Worm (Caenorhabditis elegans) whole organism, late embryonic: ENCODE results near the gene gtf-2H5.

Experiments used
- ceh-30 ChIP-seq: fragments of 150-350 bp; optimal IDR thresholded peaks from 2 replicates; lab custom pipeline; 2014; ENCODE audit warnings: missing biosample characterization, missing genetic modification characterization
- ceh-34 ChIP-seq: sonication (generic microtip); optimal IDR thresholded peaks from 2 replicates; lab custom pipeline; 2016; ENCODE audit warnings: mild to moderate bottlenecking, missing genetic modification characterization, missing compliant biosample characterization
- ceh-45 ChIP-seq: fragments of 200-800 bp; sonication (Bioruptor generic); IDR thresholded peaks from 2 replicates; pipeline ENCODE4 v1.3.6; 2022; ENCODE audit warnings: missing genetic modification reagents, missing genetic modification characterization, missing compliant biosample characterization
- elt-2 ChIP-seq: sonication (generic microtip); optimal IDR thresholded peaks from 2 replicates; lab custom pipeline; 2016; ENCODE audit warnings: missing genetic modification reagents, missing genetic modification characterization, missing compliant biosample characterization
- hlh-30 ChIP-seq: sonication (generic microtip); optimal IDR thresholded peaks from 2 replicates; lab custom pipeline; 2017; ENCODE audit warnings: antibody characterized with exemption, missing genetic modification characterization, missing compliant biosample characterization; ENCODE audit not compliant: insufficient read depth
- mec-3 ChIP-seq: sonication (generic microtip); optimal IDR thresholded peaks from 2 replicates; lab custom pipeline; 2016; ENCODE audit warnings: borderline replicate concordance, missing genetic modification characterization, missing compliant biosample characterization
- nhr-11 ChIP-seq: fragments of 150-350 bp; optimal IDR thresholded peaks from 2 replicates; lab custom pipeline; 2014; ENCODE audit warnings: missing biosample characterization, missing genetic modification characterization
- pag-3 ChIP-seq: sonication (generic microtip); optimal IDR thresholded peaks from 2 replicates; lab custom pipeline; 2016; ENCODE audit warnings: missing compliant biosample characterization, missing genetic modification characterization, borderline replicate concordance
- pqm-1 ChIP-seq: sonication (generic microtip); optimal IDR thresholded peaks from 2 replicates; lab custom pipeline; 2016; ENCODE audit warnings: missing genetic modification characterization, missing compliant biosample characterization
- sox-2 ChIP-seq: fragments of 200-800 bp; sonication (Bioruptor generic); IDR thresholded peaks from 2 replicates; pipeline ENCODE4 v1.3.6; 2022; ENCODE audit warnings: missing genetic modification reagents, missing genetic modification characterization, missing compliant biosample characterization
- tbx-2 ChIP-seq: sonication (generic microtip); optimal IDR thresholded peaks from 2 replicates; lab custom pipeline; 2016; ENCODE audit warnings: missing genetic modification characterization, missing compliant biosample characterization
- tbx-7 ChIP-seq: sonication (generic microtip); optimal IDR thresholded peaks from 2 replicates; lab custom pipeline; 2016; ENCODE audit warnings: missing genotype, missing genetic modification characterization, missing compliant biosample characterization
- unc-55 ChIP-seq: sonication (generic microtip); optimal IDR thresholded peaks from 2 replicates; lab custom pipeline; 2017; ENCODE audit warnings: missing biosample characterization, missing genetic modification reagents, missing genetic modification characterization

- TF ChIP-seq ceh-30 (tag; lab: Kevin White, UChicago) (no peak), pqm-1 (no peak), tbx-2 (tag; lab: Kevin White, UChicago) (no peak), pag-3 (tag; lab: Kevin White, UChicago) (no peak), ceh-34 (tag; lab: Kevin White, UChicago) (no peak), mec-3 (no peak), sox-2 (GFP tag; lab: Robert Waterston, UW) (no peak), tbx-7 (tag; lab: Kevin White, UChicago) (no peak), elt-2 (tag; lab: Kevin White, UChicago) (no peak), hlh-30 (no peak), unc-55 (GFP tag; lab: Kevin White, UChicago) (no peak), ceh-45 (no peak), nhr-11 (tag; lab: Kevin White, UChicago) (no peak)
These were observed 9.6 kb upstream of the gtf-2H5 start, which contains the start of gene helq-1 for ce11 chrIII:587009-587408.
